Fruit fly (Drosophila melanogaster) whole organism, prepupa: ENCODE data around the gene wts.
A peak's percentile ranks its signal among the peaks of the same experiment; 100 is the strongest.

Experiments used
- CG11902 ChIP-seq: fragments of 200-800 bp; sonication (Bioruptor generic); optimal IDR thresholded peaks from 3 replicates; lab custom pipeline; 2016; ENCODE audit warnings: missing biosample characterization, missing genetic modification characterization
- CG15336 ChIP-seq: fragments of 200-800 bp; sonication (Bioruptor generic); IDR thresholded peaks from 2 replicates; pipeline ENCODE4 v1.3.6; 2022; ENCODE audit warnings: missing biosample characterization, missing genetic modification characterization
- CG1621 ChIP-seq: fragments of 200-800 bp; sonication (Bioruptor generic); optimal IDR thresholded peaks from 3 replicates; lab custom pipeline; 2018; ENCODE audit warnings: missing biosample characterization, mild to moderate bottlenecking, missing genetic modification characterization
- CG31627 ChIP-seq: fragments of 200-800 bp; sonication (Bioruptor generic); optimal IDR thresholded peaks from 3 replicates; lab custom pipeline; 2016; ENCODE audit warnings: missing biosample characterization, missing genetic modification characterization
- CG32006 ChIP-seq: fragments of 200-800 bp; sonication (Bioruptor generic); optimal IDR thresholded peaks from 3 replicates; lab custom pipeline; 2017; ENCODE audit warnings: missing biosample characterization, mild to moderate bottlenecking, missing genetic modification characterization
- CG34406 ChIP-seq: fragments of 200-800 bp; sonication (Bioruptor generic); optimal IDR thresholded peaks from 3 replicates; lab custom pipeline; 2016; ENCODE audit warnings: missing biosample characterization, missing genetic modification characterization
- CG4318 ChIP-seq: fragments of 200-800 bp; sonication (Bioruptor generic); optimal IDR thresholded peaks from 3 replicates; lab custom pipeline; 2017; ENCODE audit warnings: missing biosample characterization, mild to moderate bottlenecking, missing genetic modification characterization
- CG6163 ChIP-seq: fragments of 200-800 bp; sonication (Bioruptor generic); IDR thresholded peaks from 3 replicates; pipeline ENCODE4 v1.3.6; 2022; ENCODE audit warnings: missing biosample characterization, missing genetic modification characterization
- CG6854 ChIP-seq: fragments of 200-800 bp; sonication (Bioruptor generic); optimal IDR thresholded peaks from 2 replicates; lab custom pipeline; 2017; ENCODE audit warnings: missing biosample characterization, mild to moderate bottlenecking, missing genetic modification characterization
- CG9139 ChIP-seq: fragments of 200-800 bp; sonication (Bioruptor generic); optimal IDR thresholded peaks from 3 replicates; lab custom pipeline; 2017; ENCODE audit warnings: missing biosample characterization, mild to moderate bottlenecking, missing genetic modification characterization
- Eip78C ChIP-seq: fragments of 200-800 bp; sonication (Bioruptor generic); peaks from one replicate; lab custom pipeline; 2016; ENCODE audit warnings: missing biosample characterization, missing genetic modification characterization
- Ets21C ChIP-seq: fragments of 200-800 bp; sonication (Bioruptor generic); optimal IDR thresholded peaks from 3 replicates; lab custom pipeline; 2016; ENCODE audit warnings: missing biosample characterization, missing genetic modification characterization
- Hr38 ChIP-seq: sonication (Bioruptor generic); optimal IDR thresholded peaks from 2 replicates; lab custom pipeline; 2016; ENCODE audit warnings: missing biosample characterization, missing genetic modification characterization
- Hr39 ChIP-seq: fragments of 200-800 bp; sonication (Bioruptor generic); optimal IDR thresholded peaks from 2 replicates; lab custom pipeline; 2016; ENCODE audit warnings: missing biosample characterization, missing genetic modification characterization
- Hr4 ChIP-seq: fragments of 200-800 bp; sonication (Bioruptor generic); optimal IDR thresholded peaks from 3 replicates; lab custom pipeline; 2016; ENCODE audit warnings: missing biosample characterization, missing genetic modification characterization
- OdsH ChIP-seq: fragments of 200-800 bp; sonication (Bioruptor generic); optimal IDR thresholded peaks from 3 replicates; lab custom pipeline; 2016; ENCODE audit warnings: missing biosample characterization, missing genetic modification characterization
- Sox14 ChIP-seq: fragments of 200-800 bp; sonication (Bioruptor generic); optimal IDR thresholded peaks from 3 replicates; lab custom pipeline; 2016; ENCODE audit warnings: missing biosample characterization, missing genetic modification characterization
- achi ChIP-seq: fragments of 200-800 bp; sonication (Bioruptor generic); optimal IDR thresholded peaks from 3 replicates; lab custom pipeline; 2016; ENCODE audit warnings: missing biosample characterization, missing genetic modification characterization
- acj6 ChIP-seq: fragments of 200-800 bp; sonication (Bioruptor generic); optimal IDR thresholded peaks from 3 replicates; lab custom pipeline; 2016; ENCODE audit warnings: missing biosample characterization, missing genetic modification characterization
- cyc ChIP-seq: fragments of 200-800 bp; sonication (Bioruptor generic); optimal IDR thresholded peaks from 3 replicates; lab custom pipeline; 2016; ENCODE audit warnings: missing biosample characterization, missing genetic modification characterization
- dac ChIP-seq: fragments of 200-800 bp; sonication (Bioruptor generic); optimal IDR thresholded peaks from 2 replicates; lab custom pipeline; 2017; ENCODE audit warnings: missing biosample characterization, mild to moderate bottlenecking, missing genetic modification characterization
- eg ChIP-seq: fragments of 200-800 bp; sonication (Bioruptor generic); IDR thresholded peaks from 3 replicates; pipeline ENCODE4 v1.3.6; 2022; ENCODE audit warnings: missing biosample characterization, missing genetic modification characterization
- esn ChIP-seq: fragments of 200-800 bp; sonication (Bioruptor generic); optimal IDR thresholded peaks from 2 replicates; lab custom pipeline; 2016; ENCODE audit warnings: missing biosample characterization, mild to moderate bottlenecking, missing genetic modification characterization, moderate library complexity
- fd85E ChIP-seq: fragments of 200-800 bp; sonication (Bioruptor generic); optimal IDR thresholded peaks from 3 replicates; lab custom pipeline; 2016; ENCODE audit warnings: missing biosample characterization, missing genetic modification characterization
- fkh ChIP-seq: fragments of 200-800 bp; sonication (Bioruptor generic); optimal IDR thresholded peaks from 3 replicates; lab custom pipeline; 2017; ENCODE audit warnings: missing biosample characterization, mild to moderate bottlenecking, missing genetic modification characterization, moderate library complexity
- pdm3 ChIP-seq: fragments of 200-800 bp; sonication (Bioruptor generic); optimal IDR thresholded peaks from 3 replicates; lab custom pipeline; 2016; ENCODE audit warnings: missing biosample characterization, missing genetic modification characterization
- spab ChIP-seq: fragments of 200-800 bp; sonication (Bioruptor generic); optimal IDR thresholded peaks from 2 replicates; lab custom pipeline; 2017; ENCODE audit warnings: missing biosample characterization, mild to moderate bottlenecking, missing genetic modification characterization, missing genetic modification reagents
- svp ChIP-seq: fragments of 200-800 bp; sonication (Bioruptor generic); peaks from one replicate; lab custom pipeline; 2016; ENCODE audit warnings: missing biosample characterization, missing genetic modification characterization

The wts gene

DNA sequence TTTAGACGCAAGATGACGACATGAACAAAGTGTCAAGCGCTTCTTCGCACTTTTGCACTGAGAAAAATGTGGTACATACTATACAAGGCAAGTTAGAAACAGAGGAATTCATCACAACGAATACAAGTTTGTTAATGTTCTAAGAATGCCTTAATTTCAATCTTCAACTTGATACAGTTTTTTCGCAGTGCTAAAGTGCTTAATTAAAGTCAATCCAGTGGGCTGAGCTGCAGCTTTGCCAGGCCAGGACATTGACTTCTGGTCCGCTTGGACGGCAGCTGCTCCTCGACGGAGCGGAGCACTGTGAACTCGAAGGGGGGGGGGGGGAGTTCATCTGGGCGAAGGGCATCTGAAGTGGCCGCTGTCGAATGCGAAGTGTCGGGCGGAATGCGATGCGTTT is 50.2 kb downstream of the wts start (continued):
- TF ChIP-seq CG11902 (GFP tag; lab: Kevin White, UChicago): no peak
- TF ChIP-seq pdm3 (GFP tag; lab: Kevin White, UChicago): peak; percentile 8
- peak; percentile 18 for TF ChIP-seq CG31627
- no peak for TF ChIP-seq Hr4 (GFP tag; lab: Kevin White, UChicago)
- TF ChIP-seq Hr39: peak; percentile 15
- TF ChIP-seq dac (GFP tag; lab: Kevin White, UChicago): no peak
- TF ChIP-seq CG9139 (GFP tag; lab: Kevin White, UChicago): no peak
- TF ChIP-seq CG4318: no peak
- no peak for TF ChIP-seq cyc (GFP tag; lab: Kevin White, UChicago)

DNA sequence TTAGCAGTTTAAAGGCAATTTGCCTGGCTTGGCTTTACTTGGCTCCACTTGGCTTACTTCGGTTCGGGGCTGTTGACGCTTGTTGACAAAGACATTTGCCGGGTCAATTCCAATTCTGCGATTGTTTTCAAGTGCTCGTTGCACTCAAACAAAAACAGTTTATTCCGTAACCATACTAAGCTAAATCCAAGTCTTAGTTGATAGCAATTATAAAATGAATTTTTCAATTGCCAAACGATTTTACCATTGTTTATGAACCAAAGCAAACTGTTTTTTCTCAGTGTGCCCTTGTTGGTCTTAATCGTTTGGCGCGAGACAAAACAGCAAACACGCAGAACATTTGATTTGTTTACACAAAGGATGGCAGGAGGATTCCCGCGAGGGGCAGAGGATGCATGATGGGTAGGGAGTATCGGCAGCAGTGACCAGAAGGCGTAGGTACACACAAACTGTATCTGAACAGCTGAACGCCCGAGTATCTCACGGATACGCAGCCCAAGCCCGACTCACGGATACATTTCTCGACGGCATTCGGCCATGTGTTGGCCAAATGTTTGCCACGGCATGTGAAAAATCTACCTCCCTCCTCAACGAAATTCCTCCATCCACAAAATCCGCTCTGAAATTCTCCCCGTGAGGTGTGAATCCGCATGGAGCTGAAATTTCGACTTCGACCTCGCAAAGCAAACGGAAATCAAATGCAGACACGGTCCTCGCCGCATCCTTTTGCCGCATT is 51.8 kb downstream of the wts start:
- TF ChIP-seq svp (GFP tag; lab: Kevin White, UChicago) (peak; percentile 62), achi (GFP tag; lab: Kevin White, UChicago) (no peak), Hr39 (no peak)
- TF ChIP-seq, all 60 proteins: peak for 1

DNA sequence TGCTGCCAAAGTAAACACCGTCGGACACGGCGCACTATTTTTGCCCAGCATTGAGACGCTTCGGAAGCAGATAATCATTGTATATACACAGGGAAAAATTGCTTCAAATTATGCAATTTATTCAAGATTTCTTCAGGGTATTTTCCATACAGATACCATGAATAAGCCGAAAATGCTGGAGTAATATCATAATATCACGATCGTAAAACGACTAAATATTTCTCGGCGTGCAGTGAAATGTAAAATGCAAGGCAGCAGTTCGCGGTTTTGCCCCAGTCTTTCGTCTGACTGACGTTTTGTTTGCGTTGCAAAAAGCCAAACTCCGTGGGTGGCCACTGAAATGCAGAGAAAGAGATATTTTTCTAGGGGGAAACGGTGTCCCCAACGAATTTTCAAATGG is 55.5 kb downstream of the wts start:
- TF ChIP-seq CG4318: no peak
- TF ChIP-seq svp (GFP tag; lab: Kevin White, UChicago): peak; percentile 43
- TF ChIP-seq Eip78C (GFP tag; lab: Kevin White, UChicago): no peak

DNA sequence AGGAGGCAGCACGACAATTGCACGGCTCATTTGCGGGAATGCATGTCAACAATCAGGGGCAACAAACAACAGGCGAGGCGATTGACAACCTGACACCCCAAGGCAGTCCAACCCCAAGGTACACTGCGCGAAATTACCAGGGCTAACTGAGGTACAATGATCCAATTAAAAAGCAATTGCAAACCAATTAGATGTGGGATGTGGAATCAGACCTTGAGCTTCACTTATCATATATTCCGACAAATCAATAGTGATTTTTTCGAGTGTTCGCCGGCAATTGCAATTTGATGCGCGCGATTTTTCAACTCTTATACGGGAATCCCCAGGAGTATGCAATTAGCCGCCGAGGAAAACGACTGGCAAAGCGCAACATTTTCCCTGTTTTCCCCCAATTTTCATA is 59.4 kb downstream of the wts start:
- peak; percentile 10 for TF ChIP-seq OdsH
- TF ChIP-seq acj6: peak; percentile 11
- TF ChIP-seq Eip78C (GFP tag; lab: Kevin White, UChicago): peak; percentile 62
- TF ChIP-seq Hr38: no peak
- TF ChIP-seq CG31627: peak; percentile 17
- peak; percentile 22 for TF ChIP-seq esn (GFP tag; lab: Kevin White, UChicago)
- no peak for TF ChIP-seq Ets21C (GFP tag; lab: Kevin White, UChicago)
- TF ChIP-seq Hr39: peak; percentile 32
- TF ChIP-seq CG9139 (GFP tag; lab: Kevin White, UChicago): no peak
- 0 out of 2 replicates have a peak, but pooled peaks have one; percentile 9 for TF ChIP-seq CG15336
- 0 out of 3 replicates have a peak, but pooled peaks have one; percentile 15 for TF ChIP-seq eg (GFP tag; lab: Robert Waterston, UW)
- no peak for TF ChIP-seq CG34406 (GFP tag; lab: Kevin White, UChicago)
- peak; percentile 63 for TF ChIP-seq svp (GFP tag; lab: Kevin White, UChicago)
- peak; percentile 56 for TF ChIP-seq CG6163 (GFP tag; lab: Robert Waterston, UW)

dm6 chr3R:30746190-30746589 is 60.2 kb downstream of the wts start, which contains the start of gene Npc2h:
Gene Npc2h (minus strand): TSS chr3R:30746290.
- TF ChIP-seq CG32006 (GFP tag; lab: Kevin White, UChicago): peak; percentile 43
- no peak for TF ChIP-seq Sox14 (GFP tag; lab: Kevin White, UChicago)
- no peak for TF ChIP-seq CG6854
- peak; percentile 18 for TF ChIP-seq Eip78C (GFP tag; lab: Kevin White, UChicago)
- TF ChIP-seq fd85E (GFP tag; lab: Kevin White, UChicago): no peak
- TF ChIP-seq CG1621 (tag; lab: Kevin White, UChicago): no peak
- TF ChIP-seq fkh (GFP tag; lab: Kevin White, UChicago): no peak
- TF ChIP-seq pdm3 (GFP tag; lab: Kevin White, UChicago): no peak
- TF ChIP-seq spab (GFP tag; lab: Kevin White, UChicago): no peak

- TF ChIP-seq CG32006 (GFP tag; lab: Kevin White, UChicago): peak; percentile 10
- TF ChIP-seq svp (GFP tag; lab: Kevin White, UChicago): peak; percentile 94
- TF ChIP-seq eg (GFP tag; lab: Robert Waterston, UW): no peak
Observed at dm6 chr3R:30745104-30745503, 61.3 kb downstream of the wts start, which contains the start of gene Npc2g. Gene Npc2g (minus strand): TSS chr3R:30745263.

DNA sequence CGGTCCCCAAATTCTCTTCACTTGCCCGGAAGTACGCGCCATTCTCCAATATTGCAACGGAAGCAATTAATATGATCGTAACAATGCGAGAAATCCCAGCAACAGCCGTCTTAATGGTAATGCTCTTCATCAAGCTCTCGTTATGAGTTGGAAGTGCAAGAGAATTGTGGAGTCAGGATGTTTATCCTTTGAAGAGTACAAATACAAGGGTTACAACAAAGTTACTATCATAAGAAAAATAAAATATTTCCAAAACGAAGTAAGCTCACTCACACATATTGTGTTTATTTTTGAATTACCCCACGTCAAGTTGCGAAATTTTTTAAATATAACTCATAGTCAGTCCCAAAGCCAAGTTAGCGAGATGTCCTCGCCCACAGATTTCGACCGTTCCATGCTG is 63.8 kb downstream of the wts start, which contains the start of gene CG15543:
CG15543 (plus strand) TSS at position 301 of the 400 bp plus-strand sequence.
- TF ChIP-seq svp (GFP tag; lab: Kevin White, UChicago) (peak; percentile 8), Ets21C (GFP tag; lab: Kevin White, UChicago) (no peak)
- TF ChIP-seq, all 60 proteins: peak for 1
